Worm (Caenorhabditis elegans) whole organism, young adult: ENCODE measurements around the gene C15H7.4.

ENCODE experiments used
- B0336.3 ChIP-seq: fragments of 200-800 bp; sonication (Bioruptor generic); IDR thresholded peaks from 2 replicates; pipeline ENCODE4 v1.3.6; 2022; ENCODE audit warnings: missing genetic modification characterization, missing compliant biosample characterization
- C17E4.6 ChIP-seq: fragments of 200-800 bp; sonication (Bioruptor generic); IDR thresholded peaks from 2 replicates; pipeline ENCODE4 v1.3.6; 2022; ENCODE audit warnings: missing genetic modification reagents, missing genetic modification characterization, missing compliant biosample characterization
- ZK185.1 ChIP-seq: sonication (generic microtip); optimal IDR thresholded peaks from 2 replicates; lab custom pipeline; 2016; ENCODE audit warnings: mild to moderate bottlenecking, missing genetic modification characterization, missing compliant biosample characterization; ENCODE audit not compliant: poor library complexity, severe bottlenecking
- ama-1 ChIP-seq, 3 experiments: fragments of 150-350 bp in 1 of 3; sonication (generic microtip) in 2 of 3; optimal IDR thresholded peaks; 2 replicates each; lab custom pipeline; 2014 to 2018; ENCODE audit warnings: missing biosample characterization in 2 of 3, missing genetic modification characterization in 2 of 3, missing genetic modification reagents in 2 of 3
- ceh-58 ChIP-seq: fragments of 200-800 bp; sonication (Bioruptor generic); IDR thresholded peaks from 2 replicates; pipeline ENCODE4 v1.3.6; 2022; ENCODE audit warnings: missing genetic modification characterization, missing compliant biosample characterization
- dpl-1 ChIP-seq: fragments of 150-350 bp; optimal IDR thresholded peaks from 2 replicates; lab custom pipeline; 2014; ENCODE audit warnings: missing biosample characterization, missing genetic modification reagents, missing genetic modification characterization
- efl-1 ChIP-seq: fragments of 150-350 bp; optimal IDR thresholded peaks from 2 replicates; lab custom pipeline; 2014; ENCODE audit warnings: missing biosample characterization, missing genetic modification reagents, missing genetic modification characterization
- gei-17 ChIP-seq: fragments of 200-800 bp; sonication (Bioruptor generic); optimal IDR thresholded peaks from 2 replicates; lab custom pipeline; 2018; ENCODE audit warnings: mild to moderate bottlenecking, missing genetic modification characterization, missing compliant biosample characterization
- lin-35 ChIP-seq, 3 experiments: fragments of 150-350 bp in 2 of 3; sonication (generic microtip) in 1 of 3; optimal IDR thresholded peaks; 2 replicates each; lab custom pipeline; 2014 to 2018; ENCODE audit warnings: missing biosample characterization in 3 of 3, missing genetic modification characterization in 3 of 3, missing genetic modification reagents in 3 of 3
- repo-1 ChIP-seq: sonication (generic microtip); optimal IDR thresholded peaks from 2 replicates; lab custom pipeline; 2017; ENCODE audit warnings: mild to moderate bottlenecking, missing genetic modification characterization, missing compliant biosample characterization
- tbp1 ChIP-seq: fragments of 200-800 bp; sonication (Bioruptor generic); optimal IDR thresholded peaks from 2 replicates; lab custom pipeline; 2018; ENCODE audit warnings: mild to moderate bottlenecking, missing genetic modification characterization, missing compliant biosample characterization
- zim-3 ChIP-seq: sonication (generic microtip); optimal IDR thresholded peaks from 2 replicates; lab custom pipeline; 2017; ENCODE audit warnings: mild to moderate bottlenecking, missing genetic modification characterization, moderate library complexity, missing compliant biosample characterization

DNA sequence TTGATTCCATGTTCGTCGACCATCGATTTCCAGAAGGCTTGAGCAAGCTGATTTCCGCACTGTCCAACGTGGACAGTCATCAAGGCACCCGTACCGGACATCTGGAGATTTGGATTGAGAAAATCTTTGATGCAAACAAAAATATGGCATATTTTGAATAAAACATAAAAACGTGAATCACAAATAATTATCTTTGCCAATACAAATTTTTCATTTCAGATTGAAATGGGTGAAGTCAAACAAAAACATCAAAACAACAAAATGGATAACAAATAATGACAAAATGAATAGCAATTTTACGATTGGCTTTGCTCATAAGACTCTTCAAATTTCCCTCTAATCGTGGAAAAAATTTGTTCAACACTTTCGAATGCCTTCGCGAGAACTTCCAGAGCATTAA, 26.6 kb downstream of the C15H7.4 start, which contains the start of gene tbg-1:
- TF ChIP-seq gei-17 (GFP tag; lab: Kevin White, UChicago) (no peak), B0336.3 (GFP tag; lab: Robert Waterston, UW) (no peak), zim-3 (tag; lab: Kevin White, UChicago) (no peak), dpl-1 (GFP tag; lab: Kevin White, UChicago) (no peak), C17E4.6 (GFP tag; lab: Robert Waterston, UW) (no peak), lin-35 (GFP tag; optimal IDR thresholded peaks at IDR 0.05; lab: Kevin White, UChicago) (no peak), repo-1 (tag; lab: Kevin White, UChicago) (no peak), efl-1 (no peak), ama-1 (optimal IDR thresholded peaks at IDR 0.05; lab: Kevin White, UChicago) (no peak), ama-1 (GFP tag; optimal IDR thresholded peaks at IDR 0.05; lab: Kevin White, UChicago) (no peak), ceh-58 (GFP tag; lab: Robert Waterston, UW) (no peak), ZK185.1 (tag; lab: Kevin White, UChicago) (no peak), tbp1 (GFP tag; lab: Kevin White, UChicago) (no peak)
